Fruit fly (Drosophila melanogaster): ENCODE results near the gene Ilp8.

Ilp8 gene

dm6 chr3L:16984813-16985387 lies 47.0 kb downstream of the Ilp8 start (continued):
- TF ChIP-seq CG42726 (GFP tag; IDR thresholded peaks at IDR 0.05; ENCODE audit: partially characterized antibody) (no peak), dysf (GFP tag; IDR thresholded peaks at IDR 0.05) (no peak), Ravus (GFP tag; IDR thresholded peaks at IDR 0.05) (no peak), trh (GFP tag; optimal IDR thresholded peaks at IDR 0.05) (no peak), CG6765 (GFP tag; optimal IDR thresholded peaks at IDR 0.05) (no peak), gem (tag; optimal IDR thresholded peaks at IDR 0.05) (no peak), CG9817 (tag; optimal IDR thresholded peaks at IDR 0.05) (no peak), Sry-β (GFP tag; optimal IDR thresholded peaks at IDR 0.05) (no peak), Mrtf (GFP tag; IDR thresholded peaks at IDR 0.05) (no peak), Chrac-16 (GFP tag; optimal IDR thresholded peaks at IDR 0.05) (no peak), CG3726 (GFP tag; IDR thresholded peaks at IDR 0.05) (0 out of 3 replicates have a peak, but pooled peaks have one; percentile 12), sug (tag; optimal IDR thresholded peaks at IDR 0.05) (peak; percentile 65), CG11695 (GFP tag; IDR thresholded peaks at IDR 0.05) (no peak), onecut (GFP tag; IDR thresholded peaks at IDR 0.05) (no peak), unpg (GFP tag; optimal IDR thresholded peaks at IDR 0.05) (no peak), vnd (GFP tag; IDR thresholded peaks at IDR 0.05; ENCODE audit: partially characterized antibody) (peak; percentile 53; the same call in 2 of the 3 replicates), Drgx (GFP tag; IDR thresholded peaks at IDR 0.05) (no peak), GATAe (GFP tag; conservative IDR thresholded peaks at IDR 0.05) (peak; percentile 77), H15 (GFP tag; IDR thresholded peaks at IDR 0.05) (no peak), CG31441 (GFP tag; IDR thresholded peaks at IDR 0.05) (no peak), cas (GFP tag; IDR thresholded peaks at IDR 0.05) (no peak), E2f2 (GFP tag; IDR thresholded peaks at IDR 0.05) (no peak), odd (GFP tag; optimal IDR thresholded peaks at IDR 0.05) (no peak), CG12155 (GFP tag; optimal IDR thresholded peaks at IDR 0.05) (no peak), Hsf (GFP tag; optimal IDR thresholded peaks at IDR 0.05) (no peak), CG12104 (GFP tag; optimal IDR thresholded peaks at IDR 0.05) (no peak), usp (GFP tag; optimal IDR thresholded peaks at IDR 0.05) (no peak), Hey (tag; optimal IDR thresholded peaks at IDR 0.05) (no peak), D19B (GFP tag; optimal IDR thresholded peaks at IDR 0.05) (peak; percentile 16), CG34376 (GFP tag; optimal IDR thresholded peaks at IDR 0.05) (peak; percentile 18), CG14860 (GFP tag; IDR thresholded peaks at IDR 0.05; ENCODE audit: partially characterized antibody) (no peak), Taf1 (GFP tag; IDR thresholded peaks at IDR 0.05) (no peak), NFAT (GFP tag; IDR thresholded peaks at IDR 0.05) (no peak), Hr78 (GFP tag; optimal IDR thresholded peaks at IDR 0.05) (no peak), mirr (GFP tag; optimal IDR thresholded peaks at IDR 0.05) (peak; percentile 83), CG10431 (GFP tag; optimal IDR thresholded peaks at IDR 0.05) (no peak), HLH4C (GFP tag; IDR thresholded peaks at IDR 0.05; ENCODE audit: partially characterized antibody) (no peak), CG7357 (GFP tag; IDR thresholded peaks at IDR 0.05) (no peak), bowl (GFP tag; IDR thresholded peaks at IDR 0.05) (no peak), ham (GFP tag; IDR thresholded peaks at IDR 0.05) (no peak), CG1233 (GFP tag; optimal IDR thresholded peaks at IDR 0.05) (no peak), shn (GFP tag; optimal IDR thresholded peaks at IDR 0.05) (no peak), HmgZ (tag; optimal IDR thresholded peaks at IDR 0.05) (peak; percentile 19), MBD-R2 (GFP tag; IDR thresholded peaks at IDR 0.05) (no peak), chm (GFP tag; IDR thresholded peaks at IDR 0.05) (0 out of 2 replicates have a peak, but pooled peaks have one; percentile 7), cato (GFP tag; optimal IDR thresholded peaks at IDR 0.05; ENCODE audit: borderline replicate concordance) (no peak), CG6813 (GFP tag; optimal IDR thresholded peaks at IDR 0.05) (no peak), CG7928 (GFP tag; optimal IDR thresholded peaks at IDR 0.05) (no peak), Lim3 (GFP tag; IDR thresholded peaks at IDR 0.05) (peak; percentile 29; the same call in 1 of the 2 replicates), hbn (GFP tag; IDR thresholded peaks at IDR 0.05; ENCODE audit: partially characterized antibody) (no peak), CG4707 (GFP tag; optimal IDR thresholded peaks at IDR 0.05) (no peak)
